Fruit fly (Drosophila melanogaster) whole organism: ENCODE data around the gene CG8516.

Experiments used
- CG8478 ChIP-seq: fragments of >200 bp; optimal IDR thresholded peaks from 2 replicates; lab custom pipeline; 2018; ENCODE audit warnings: inconsistent platforms
- Dll ChIP-seq: fragments of >200 bp; optimal IDR thresholded peaks from 2 replicates; lab custom pipeline; 2017
- EcR ChIP-seq, 2 experiments: fragments of >200 bp; optimal IDR thresholded peaks; 2 replicates each; lab custom pipeline; 2017; ENCODE audit warnings: missing biosample characterization in 2 of 2, missing genetic modification characterization in 2 of 2, missing genetic modification reagents in 2 of 2
- pan ChIP-seq: fragments of >200 bp; optimal IDR thresholded peaks from 2 replicates; lab custom pipeline; 2017
- psq ChIP-seq: fragments of >200 bp; optimal IDR thresholded peaks from 2 replicates; lab custom pipeline; 2017
- usp ChIP-seq: fragments of >200 bp; optimal IDR thresholded peaks from 2 replicates; lab custom pipeline; 2017; ENCODE audit warnings: missing biosample characterization, missing genetic modification characterization, mixed read lengths

DNA sequence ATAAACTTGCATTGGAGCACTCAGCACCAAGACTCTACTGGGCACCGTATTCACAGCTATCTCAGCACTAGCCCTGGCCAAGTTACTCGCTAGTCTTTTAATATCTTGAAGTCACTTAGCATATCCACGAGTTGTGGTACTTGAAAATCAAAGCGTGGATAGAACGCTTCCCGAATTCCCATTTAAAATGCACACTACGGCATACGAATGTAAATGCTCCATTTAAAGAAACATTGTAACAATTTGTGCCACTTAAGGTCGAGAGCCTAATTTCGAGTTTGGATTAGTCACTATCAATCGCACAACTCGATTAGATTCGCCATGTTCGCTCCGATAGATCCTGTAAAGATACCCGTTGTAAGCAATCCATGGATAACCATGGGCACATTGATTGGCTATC, 20.8 kb downstream of the CG8516 start, which contains the start of gene eloF:
- no peak for TF ChIP-seq psq (lab: Kevin White, UChicago)
- no peak for TF ChIP-seq pan
- TF ChIP-seq CG8478 (lab: Kevin White, UChicago), result no peak
- no peak for TF ChIP-seq Dll
- no peak for TF ChIP-seq EcR (GFP tag; optimal IDR thresholded peaks at IDR 0.05; lab: Kevin White, UChicago)
- TF ChIP-seq usp, result no peak
